Fruit fly (Drosophila melanogaster) whole organism, pupa: ENCODE data around the gene Wsck.

ENCODE experiments used
- CG10348 ChIP-seq: fragments of 200-800 bp; sonication (Bioruptor generic); IDR thresholded peaks from 2 replicates; pipeline ENCODE4 v1.3.6; 2022; ENCODE audit warnings: missing biosample characterization, missing genetic modification characterization
- CG12605 ChIP-seq: fragments of 200-800 bp; sonication (Bioruptor generic); IDR thresholded peaks from 2 replicates; pipeline ENCODE4 v1.3.6; 2022; ENCODE audit warnings: missing biosample characterization, missing genetic modification characterization
- CG13204 ChIP-seq: fragments of 200-800 bp; sonication (Bioruptor generic); optimal IDR thresholded peaks from 2 replicates; lab custom pipeline; 2018; ENCODE audit warnings: missing biosample characterization, mild to moderate bottlenecking, missing genetic modification characterization, moderate library complexity
- CG14655 ChIP-seq: fragments of 200-800 bp; sonication (Bioruptor generic); optimal IDR thresholded peaks from 3 replicates; lab custom pipeline; 2017; ENCODE audit warnings: mild to moderate bottlenecking, missing biosample characterization, missing genetic modification reagents, missing genetic modification characterization
- CG15710 ChIP-seq: fragments of 200-800 bp; sonication (Bioruptor generic); optimal IDR thresholded peaks from 2 replicates; lab custom pipeline; 2018; ENCODE audit warnings: missing biosample characterization, mild to moderate bottlenecking, missing genetic modification characterization, moderate library complexity
- CG17806 ChIP-seq: fragments of 200-800 bp; sonication (Bioruptor generic); optimal IDR thresholded peaks from 2 replicates; lab custom pipeline; 2018; ENCODE audit warnings: missing biosample characterization, mild to moderate bottlenecking, missing genetic modification characterization, moderate library complexity
- CG32121 ChIP-seq: fragments of 200-800 bp; sonication (Bioruptor generic); IDR thresholded peaks from 2 replicates; pipeline ENCODE4 v1.3.6; 2022; ENCODE audit warnings: missing biosample characterization, missing genetic modification characterization
- CG34367 ChIP-seq: fragments of 200-800 bp; sonication (Bioruptor generic); optimal IDR thresholded peaks from 2 replicates; lab custom pipeline; 2018; ENCODE audit warnings: missing biosample characterization, mild to moderate bottlenecking, missing genetic modification characterization
- CG4496 ChIP-seq: fragments of 200-800 bp; sonication (Bioruptor generic); IDR thresholded peaks from 3 replicates; pipeline ENCODE4 v1.3.6; 2022; ENCODE audit warnings: missing biosample characterization, missing genetic modification characterization
- CG8159 ChIP-seq: fragments of 200-800 bp; sonication (Bioruptor generic); optimal IDR thresholded peaks from 3 replicates; lab custom pipeline; 2018; ENCODE audit warnings: missing biosample characterization, mild to moderate bottlenecking, missing genetic modification characterization, moderate library complexity
- CG8301 ChIP-seq: fragments of 200-800 bp; sonication (Bioruptor generic); optimal IDR thresholded peaks from 2 replicates; lab custom pipeline; 2018; ENCODE audit warnings: missing biosample characterization, mild to moderate bottlenecking, missing genetic modification characterization
- CG9948 ChIP-seq: fragments of 200-800 bp; sonication (Bioruptor generic); optimal IDR thresholded peaks from 2 replicates; lab custom pipeline; 2018; ENCODE audit warnings: missing biosample characterization, mild to moderate bottlenecking, missing genetic modification characterization, moderate library complexity
- D1 ChIP-seq: fragments of 200-800 bp; sonication (Bioruptor generic); optimal IDR thresholded peaks from 2 replicates; lab custom pipeline; 2018; ENCODE audit warnings: missing biosample characterization, mild to moderate bottlenecking, missing genetic modification characterization, moderate library complexity
- EcR ChIP-seq: fragments of 200-800 bp; sonication (Bioruptor generic); optimal IDR thresholded peaks from 3 replicates; lab custom pipeline; 2019; ENCODE audit warnings: missing biosample characterization, missing genetic modification characterization, mild to moderate bottlenecking, moderate library complexity, missing genetic modification reagents
- Ets98B ChIP-seq: fragments of 200-800 bp; sonication (Bioruptor generic); IDR thresholded peaks from 2 replicates; pipeline ENCODE4 v1.3.6; 2022; ENCODE audit warnings: missing biosample characterization, missing genetic modification characterization
- Pif1A ChIP-seq: fragments of 200-800 bp; sonication (Bioruptor generic); optimal IDR thresholded peaks from 3 replicates; lab custom pipeline; 2016; ENCODE audit warnings: missing biosample characterization, missing genetic modification characterization
- Pif1B ChIP-seq: fragments of 200-800 bp; sonication (Bioruptor generic); optimal IDR thresholded peaks from 3 replicates; lab custom pipeline; 2016; ENCODE audit warnings: missing biosample characterization, missing genetic modification characterization
- Snoo ChIP-seq: fragments of 200-800 bp; sonication (Bioruptor generic); optimal IDR thresholded peaks from 3 replicates; lab custom pipeline; 2017; ENCODE audit warnings: missing biosample characterization, mild to moderate bottlenecking, missing genetic modification characterization, inconsistent platforms
- fd96Ca ChIP-seq: fragments of 200-800 bp; sonication (Bioruptor generic); IDR thresholded peaks from 3 replicates; pipeline ENCODE4 v1.3.6; 2022; ENCODE audit warnings: missing biosample characterization, missing genetic modification characterization
- gl ChIP-seq: fragments of 200-800 bp; sonication (Bioruptor generic); optimal IDR thresholded peaks from 2 replicates; lab custom pipeline; 2018; ENCODE audit warnings: missing biosample characterization, mild to moderate bottlenecking, missing genetic modification characterization
- rn ChIP-seq: fragments of 200-800 bp; sonication (Bioruptor generic); IDR thresholded peaks from 2 replicates; pipeline ENCODE4 v1.3.6; 2022; ENCODE audit warnings: missing biosample characterization, missing genetic modification characterization

Gene Wsck

dm6 chr3R:24608316-24608715 is 21.6 kb downstream of the Wsck start:
- TF ChIP-seq gl (tag; lab: Kevin White, UChicago) = peak; percentile 29
- TF ChIP-seq D1 = no peak
- TF ChIP-seq Ets98B = no peak
- peak; percentile 3 for TF ChIP-seq CG17806 (tag; lab: Kevin White, UChicago)
- peak; percentile 23 for TF ChIP-seq CG8159 (tag; lab: Kevin White, UChicago)

- TF ChIP-seq EcR (GFP tag; lab: Kevin White, UChicago) = peak; percentile 59
- no peak for TF ChIP-seq CG9948 (tag; lab: Kevin White, UChicago)
- TF ChIP-seq fd96Ca = no peak
Observed at dm6 chr3R:24606868-24607267, 23.0 kb downstream of the Wsck start.

dm6 chr3R:24604165-24604564 is 25.7 kb downstream of the Wsck start:
- TF ChIP-seq CG9948 (tag; lab: Kevin White, UChicago) (no peak), CG32121 (0 out of 2 replicates have a peak, but pooled peaks have one; percentile 18), gl (tag; lab: Kevin White, UChicago) (no peak), fd96Ca (no peak), CG15710 (tag; lab: Kevin White, UChicago) (no peak), CG34367 (no peak), Pif1B (no peak), CG12605 (GFP tag; lab: Robert Waterston, UW) (no peak)
- TF ChIP-seq, all 21 proteins: peak for 1

- TF ChIP-seq CG13204 (GFP tag; lab: Kevin White, UChicago) (peak; percentile 48), CG15710 (tag; lab: Kevin White, UChicago) (peak; percentile 47), EcR (GFP tag; lab: Kevin White, UChicago) (peak; percentile 91), rn (GFP tag; lab: Robert Waterston, UW) (no peak), CG8159 (tag; lab: Kevin White, UChicago) (peak; percentile 25), CG12605 (GFP tag; lab: Robert Waterston, UW) (no peak; the same call in 1 of the 2 replicates), Ets98B (no peak; the same call in 1 of the 2 replicates), D1 (no peak), Snoo (peak; percentile 48), CG17806 (tag; lab: Kevin White, UChicago) (peak; percentile 15), CG32121 (no peak), CG34367 (no peak), fd96Ca (no peak), CG10348 (GFP tag; lab: Robert Waterston, UW) (no peak), CG14655 (GFP tag; lab: Kevin White, UChicago) (peak; percentile 37), Pif1A (GFP tag; lab: Kevin White, UChicago) (peak; percentile 40), Pif1B (peak; percentile 18), CG4496 (GFP tag; lab: Robert Waterston, UW) (no peak), CG9948 (tag; lab: Kevin White, UChicago) (peak; percentile 10), CG8301 (no peak), gl (tag; lab: Kevin White, UChicago) (peak; percentile 40)
Observed at dm6 chr3R:24603399-24604131, 26.3 kb downstream of the Wsck start.

- no peak for TF ChIP-seq CG14655 (GFP tag; lab: Kevin White, UChicago)
- 0 out of 3 replicates have a peak, but pooled peaks have one; percentile 21 for TF ChIP-seq CG4496 (GFP tag; lab: Robert Waterston, UW)
Observed at dm6 chr3R:24601069-24601468, 28.8 kb downstream of the Wsck start.

- TF ChIP-seq Ets98B = no peak; the same call in 1 of the 2 replicates
- peak; percentile 13 for TF ChIP-seq CG17806 (tag; lab: Kevin White, UChicago)
- TF ChIP-seq CG14655 (GFP tag; lab: Kevin White, UChicago) = peak; percentile 59
- TF ChIP-seq Pif1B = peak; percentile 10
- TF ChIP-seq CG10348 (GFP tag; lab: Robert Waterston, UW) = no peak
- no peak for TF ChIP-seq CG15710 (tag; lab: Kevin White, UChicago)
- no peak for TF ChIP-seq Snoo
- TF ChIP-seq CG4496 (GFP tag; lab: Robert Waterston, UW) = peak; percentile 55; the same call in 2 of the 3 replicates
- peak; percentile 58; the same call in 1 of the 3 replicates for TF ChIP-seq fd96Ca
- no peak for TF ChIP-seq CG34367
- TF ChIP-seq gl (tag; lab: Kevin White, UChicago) = no peak
- peak; percentile 52 for TF ChIP-seq CG8301
- no peak for TF ChIP-seq rn (GFP tag; lab: Robert Waterston, UW)
- peak; percentile 26; the same call in 1 of the 2 replicates for TF ChIP-seq CG12605 (GFP tag; lab: Robert Waterston, UW)
- TF ChIP-seq CG8159 (tag; lab: Kevin White, UChicago) = peak; percentile 8
- TF ChIP-seq CG13204 (GFP tag; lab: Kevin White, UChicago) = no peak
- peak; percentile 47; the same call in 1 of the 2 replicates for TF ChIP-seq CG32121
- peak; percentile 19 for TF ChIP-seq CG9948 (tag; lab: Kevin White, UChicago)
- TF ChIP-seq EcR (GFP tag; lab: Kevin White, UChicago) = no peak
- no peak for TF ChIP-seq D1
- peak; percentile 54 for TF ChIP-seq Pif1A (GFP tag; lab: Kevin White, UChicago)
Observed at dm6 chr3R:24598549-24599204, 31.2 kb downstream of the Wsck start.
